Comparison of ENCODE assay signal across 3 worm cellular contexts in the genomic region with DNA sequence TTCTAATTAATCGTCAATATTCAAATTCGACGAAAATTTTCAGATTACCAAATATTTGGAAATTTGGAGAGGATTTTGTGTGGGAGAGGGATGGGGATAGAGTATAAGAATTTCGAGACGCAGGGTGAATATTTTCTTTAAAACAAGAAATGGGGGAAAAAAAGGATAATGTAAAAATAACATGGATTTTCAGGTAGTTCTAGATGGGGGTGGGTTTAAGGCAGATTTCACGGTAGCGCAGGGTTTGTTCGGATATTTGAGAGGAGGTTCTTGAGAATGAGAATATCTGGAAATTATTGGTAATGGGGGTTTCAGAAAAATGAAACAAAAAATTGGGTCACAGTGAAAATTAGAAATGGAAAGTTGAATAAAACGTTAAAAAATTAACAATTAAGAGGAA.
TF ChIP-seq lines count a peak whose summit lies in the region.

No protein-coding gene starts in this region.

TF ChIP-seq in whole organism, L1 larva, 84 proteins besides CTCF, POLR2A, EP300 and RAD21 (continued from another document):
- TF ChIP-seq skn-1 (tag; optimal IDR thresholded peaks at IDR 0.05; lab: Kevin White, UChicago): no peak
- TF ChIP-seq blmp-1 (tag; optimal IDR thresholded peaks at IDR 0.05; lab: Kevin White, UChicago): no peak
- TF ChIP-seq ceh-90 (tag; optimal IDR thresholded peaks at IDR 0.05; lab: Kevin White, UChicago): no peak
- TF ChIP-seq nhr-85 (tag; lab: Kevin White, UChicago): peak; percentile 18
- TF ChIP-seq nhr-11 (tag; optimal IDR thresholded peaks at IDR 0.05; lab: Kevin White, UChicago): no peak
- TF ChIP-seq irx-1 (tag; optimal IDR thresholded peaks at IDR 0.05; lab: Kevin White, UChicago): no peak
- no peak for TF ChIP-seq nhr-12 (tag; optimal IDR thresholded peaks at IDR 0.05; lab: Kevin White, UChicago)
- no peak for TF ChIP-seq pag-3 (tag; optimal IDR thresholded peaks at IDR 0.05; lab: Kevin White, UChicago; ENCODE audit: borderline replicate concordance, insufficient read depth)
- no peak for TF ChIP-seq nhr-84 (tag; optimal IDR thresholded peaks at IDR 0.05; lab: Kevin White, UChicago)
- TF ChIP-seq pax-3 (tag; optimal IDR thresholded peaks at IDR 0.05; lab: Kevin White, UChicago): no peak
- TF ChIP-seq nhr-90 (tag; optimal IDR thresholded peaks at IDR 0.05; lab: Kevin White, UChicago; ENCODE audit: poor library complexity): no peak
- no peak for TF ChIP-seq Y116A8C.19 (tag; optimal IDR thresholded peaks at IDR 0.05; lab: Kevin White, UChicago; ENCODE audit: borderline replicate concordance)

TF ChIP-seq in whole organism, L2 larva, 48 proteins besides CTCF, POLR2A, EP300 and RAD21 (continued from another document):
- no peak for TF ChIP-seq aly-2 (tag; optimal IDR thresholded peaks at IDR 0.05; lab: Kevin White, UChicago)
- no peak for TF ChIP-seq nhr-12 (tag; optimal IDR thresholded peaks at IDR 0.05; lab: Kevin White, UChicago)
- TF ChIP-seq unc-39 (tag; optimal IDR thresholded peaks at IDR 0.05; lab: Kevin White, UChicago): no peak
- peak; percentile 59 for TF ChIP-seq nhr-21 (tag; optimal IDR thresholded peaks at IDR 0.05; lab: Kevin White, UChicago)
- TF ChIP-seq nhr-25 (tag; optimal IDR thresholded peaks at IDR 0.05; lab: Kevin White, UChicago): peak; percentile 57
- no peak for TF ChIP-seq peb-1 (tag; optimal IDR thresholded peaks at IDR 0.05; lab: Kevin White, UChicago)
- no peak for TF ChIP-seq crh-2 (tag; optimal IDR thresholded peaks at IDR 0.05; lab: Kevin White, UChicago)
- no peak for TF ChIP-seq ztf-11 (tag; optimal IDR thresholded peaks at IDR 0.05; lab: Kevin White, UChicago)
- TF ChIP-seq blmp-1 (tag; optimal IDR thresholded peaks at IDR 0.05; lab: Kevin White, UChicago; ENCODE audit: insufficient read depth): no peak
- no peak for TF ChIP-seq gmeb-1 (tag; optimal IDR thresholded peaks at IDR 0.05; lab: Kevin White, UChicago)
TF ChIP-seq in whole organism, L2 larva: peak in this region for 5.

TF ChIP-seq in whole organism, L4 larva, 104 proteins besides CTCF, POLR2A, EP300 and RAD21 (continued from another document):
- TF ChIP-seq nhr-48 (tag; optimal IDR thresholded peaks at IDR 0.05; lab: Kevin White, UChicago) (no peak), ZK337.2 (GFP tag; IDR thresholded peaks at IDR 0.05; lab: Robert Waterston, UW) (no peak), hlh-30 (tag; optimal IDR thresholded peaks at IDR 0.05; lab: Kevin White, UChicago; ENCODE audit: insufficient read depth) (no peak), ceh-32 (tag; optimal IDR thresholded peaks at IDR 0.05; lab: Kevin White, UChicago; ENCODE audit: poor library complexity) (no peak), dmd-6 (GFP tag; IDR thresholded peaks at IDR 0.05; lab: Robert Waterston, UW) (no peak), F44E2.7 (GFP tag; IDR thresholded peaks at IDR 0.05; lab: Robert Waterston, UW) (no peak), fos-1 (tag; optimal IDR thresholded peaks at IDR 0.05; lab: Kevin White, UChicago) (no peak), pha-4 (GFP tag; IDR thresholded peaks at IDR 0.05; lab: Robert Waterston, UW) (no peak), pha-4 (tag; optimal IDR thresholded peaks at IDR 0.05; lab: Kevin White, UChicago) (no peak), zag-1 (tag; optimal IDR thresholded peaks at IDR 0.05; lab: Kevin White, UChicago) (no peak), nhr-25 (tag; optimal IDR thresholded peaks at IDR 0.05; lab: Kevin White, UChicago; ENCODE audit: borderline replicate concordance, insufficient read depth) (no peak), mxl-2 (GFP tag; conservative IDR thresholded peaks at IDR 0.05; lab: Robert Waterston, UW) (no peak; the same call in 1 of the 2 replicates), lin-39 (tag; optimal IDR thresholded peaks at IDR 0.05; lab: Kevin White, UChicago) (no peak), ceh-28 (tag; optimal IDR thresholded peaks at IDR 0.05; lab: Kevin White, UChicago) (no peak), skn-1 (tag; optimal IDR thresholded peaks at IDR 0.05; lab: Kevin White, UChicago) (no peak), daf-19 (GFP tag; conservative IDR thresholded peaks at IDR 0.05; lab: Robert Waterston, UW) (no peak), aha-1 (tag; lab: Kevin White, UChicago) (peak; percentile 87), egl-43 (GFP tag; IDR thresholded peaks at IDR 0.05; lab: Robert Waterston, UW) (no peak), nhr-102 (tag; optimal IDR thresholded peaks at IDR 0.05; lab: Kevin White, UChicago) (no peak), dmd-9 (GFP tag; IDR thresholded peaks at IDR 0.05; lab: Robert Waterston, UW) (no peak), ztf-7 (tag; optimal IDR thresholded peaks at IDR 0.05; lab: Kevin White, UChicago) (no peak), duxl-1 (tag; optimal IDR thresholded peaks at IDR 0.05; lab: Kevin White, UChicago; ENCODE audit: poor library complexity) (peak; percentile 49), unc-130 (GFP tag; optimal IDR thresholded peaks at IDR 0.05; lab: Kevin White, UChicago) (no peak), lin-29 (GFP tag; IDR thresholded peaks at IDR 0.05; lab: Robert Waterston, UW) (no peak), nhr-11 (tag; optimal IDR thresholded peaks at IDR 0.05; lab: Kevin White, UChicago) (no peak), tra-1 (GFP tag; IDR thresholded peaks at IDR 0.05; lab: Robert Waterston, UW) (no peak), zfp-3 (GFP tag; conservative IDR thresholded peaks at IDR 0.05; lab: Robert Waterston, UW) (peak; percentile 22; the same call in 1 of the 2 replicates), Y48G9A.11 (GFP tag; IDR thresholded peaks at IDR 0.05; lab: Robert Waterston, UW) (no peak), sdz-12 (GFP tag; optimal IDR thresholded peaks at IDR 0.05; lab: Kevin White, UChicago) (no peak), nhr-77 (tag; optimal IDR thresholded peaks at IDR 0.05; lab: Kevin White, UChicago) (no peak), ceh-82 (tag; optimal IDR thresholded peaks at IDR 0.05; lab: Kevin White, UChicago) (no peak), ama-1 (optimal IDR thresholded peaks at IDR 0.05; lab: Kevin White, UChicago) (peak; percentile 81), R02D3.7 (tag; optimal IDR thresholded peaks at IDR 0.05; lab: Kevin White, UChicago) (no peak), ces-1 (GFP tag; optimal IDR thresholded peaks at IDR 0.05; lab: Kevin White, UChicago) (no peak), daf-8 (GFP tag; IDR thresholded peaks at IDR 0.05; lab: Robert Waterston, UW) (no peak), ceh-44 (GFP tag; IDR thresholded peaks at IDR 0.05; lab: Robert Waterston, UW) (no peak), spr-3 (GFP tag; optimal IDR thresholded peaks at IDR 0.05; lab: Kevin White, UChicago) (no peak), spr-1 (tag; optimal IDR thresholded peaks at IDR 0.05; lab: Kevin White, UChicago) (peak; percentile 33), zip-2 (tag; optimal IDR thresholded peaks at IDR 0.05; lab: Kevin White, UChicago) (no peak), madf-9 (GFP tag; conservative IDR thresholded peaks at IDR 0.05; lab: Robert Waterston, UW) (no peak), Y5F2A.4 (GFP tag; optimal IDR thresholded peaks at IDR 0.05; lab: Kevin White, UChicago) (no peak), unc-39 (tag; optimal IDR thresholded peaks at IDR 0.05; lab: Kevin White, UChicago) (no peak), mdl-1 (tag; optimal IDR thresholded peaks at IDR 0.05; lab: Kevin White, UChicago) (no peak), mdt-29 (GFP tag; IDR thresholded peaks at IDR 0.05; lab: Robert Waterston, UW) (no peak), snpc-1.2 (GFP tag; IDR thresholded peaks at IDR 0.05; lab: Robert Waterston, UW) (no peak), Y75B8A.6 (GFP tag; IDR thresholded peaks at IDR 0.05; lab: Robert Waterston, UW) (no peak), hlh-11 (tag; optimal IDR thresholded peaks at IDR 0.05; lab: Kevin White, UChicago) (peak; percentile 24), fkh-10 (GFP tag; optimal IDR thresholded peaks at IDR 0.05; lab: Kevin White, UChicago) (no peak), lin-1 (GFP tag; IDR thresholded peaks at IDR 0.05; lab: Robert Waterston, UW) (peak; percentile 29; the same call in 1 of the 2 replicates), nhr-237 (tag; optimal IDR thresholded peaks at IDR 0.05; lab: Kevin White, UChicago) (no peak), D1046.2 (GFP tag; IDR thresholded peaks at IDR 0.05; lab: Robert Waterston, UW) (no peak), nhr-41 (GFP tag; IDR thresholded peaks at IDR 0.05; lab: Robert Waterston, UW) (no peak), F10B5.3 (tag; optimal IDR thresholded peaks at IDR 0.05; lab: Kevin White, UChicago) (no peak), attf-4 (tag; optimal IDR thresholded peaks at IDR 0.05; lab: Kevin White, UChicago) (no peak), daf-16 (GFP tag; optimal IDR thresholded peaks at IDR 0.05; lab: Kevin White, UChicago) (peak in 1 of 2 experiments; percentile 9), daf-16 (tag; optimal IDR thresholded peaks at IDR 0.05; lab: Kevin White, UChicago) (no peak), tag-97 (GFP tag; IDR thresholded peaks at IDR 0.05; lab: Robert Waterston, UW) (no peak), rbr-2 (tag; optimal IDR thresholded peaks at IDR 0.05; lab: Kevin White, UChicago) (no peak), zfp-2 (tag; optimal IDR thresholded peaks at IDR 0.05; lab: Kevin White, UChicago) (no peak), mes-2 (tag; optimal IDR thresholded peaks at IDR 0.05; lab: Kevin White, UChicago; ENCODE audit: poor library complexity, severe bottlenecking) (peak; percentile 44), ceh-20 (GFP tag; IDR thresholded peaks at IDR 0.05; lab: Robert Waterston, UW) (no peak), F49E8.2 (tag; optimal IDR thresholded peaks at IDR 0.05; lab: Kevin White, UChicago; ENCODE audit: borderline replicate concordance) (no peak), gei-8 (GFP tag; optimal IDR thresholded peaks at IDR 0.05; lab: Kevin White, UChicago) (no peak), egl-27 (tag; optimal IDR thresholded peaks at IDR 0.05; lab: Kevin White, UChicago) (no peak), daf-12 (tag; optimal IDR thresholded peaks at IDR 0.05; lab: Kevin White, UChicago) (no peak), nhr-42 (GFP tag; IDR thresholded peaks at IDR 0.05; lab: Robert Waterston, UW) (peak; percentile 70), nhr-28 (tag; optimal IDR thresholded peaks at IDR 0.05; lab: Kevin White, UChicago) (no peak), T20F7.1 (GFP tag; optimal IDR thresholded peaks at IDR 0.05; lab: Kevin White, UChicago) (no peak), nhr-10 (tag; optimal IDR thresholded peaks at IDR 0.05; lab: Kevin White, UChicago) (no peak), dve-1 (tag; optimal IDR thresholded peaks at IDR 0.05; lab: Kevin White, UChicago; ENCODE audit: insufficient read depth) (no peak), pqm-1 (tag; optimal IDR thresholded peaks at IDR 0.05; lab: Kevin White, UChicago) (no peak), lin-38 (GFP tag; IDR thresholded peaks at IDR 0.05; lab: Robert Waterston, UW) (no peak), T26A8.4 (GFP tag; IDR thresholded peaks at IDR 0.05; lab: Robert Waterston, UW) (peak; percentile 21; the same call in 1 of the 2 replicates), set-16 (GFP tag; IDR thresholded peaks at IDR 0.05; lab: Robert Waterston, UW) (no peak), arid-1 (GFP tag; conservative IDR thresholded peaks at IDR 0.05; lab: Robert Waterston, UW) (no peak; the same call in none of the 2 replicates), hif-1 (tag; optimal IDR thresholded peaks at IDR 0.05; lab: Kevin White, UChicago) (no peak), mxl-3 (GFP tag; optimal IDR thresholded peaks at IDR 0.05; lab: Kevin White, UChicago) (no peak), ZK546.5 (tag; optimal IDR thresholded peaks at IDR 0.05; lab: Kevin White, UChicago) (no peak), dmd-8 (GFP tag; IDR thresholded peaks at IDR 0.05; lab: Robert Waterston, UW) (no peak), lim-7 (GFP tag; IDR thresholded peaks at IDR 0.05; lab: Robert Waterston, UW) (peak; percentile 54; the same call in 1 of the 2 replicates), hmg-1.1 (GFP tag; IDR thresholded peaks at IDR 0.05; lab: Robert Waterston, UW) (no peak), vab-7 (GFP tag; IDR thresholded peaks at IDR 0.05; lab: Robert Waterston, UW) (no peak), mep-1 (tag; optimal IDR thresholded peaks at IDR 0.05; lab: Kevin White, UChicago) (peak; percentile 67), snpc-4 (tag; optimal IDR thresholded peaks at IDR 0.05; lab: Kevin White, UChicago) (no peak), saeg-2 (GFP tag; IDR thresholded peaks at IDR 0.05; lab: Robert Waterston, UW) (no peak), php-3 (GFP tag; IDR thresholded peaks at IDR 0.05; lab: Robert Waterston, UW) (0 out of 2 replicates have a peak, but pooled peaks have one; percentile 11), cey-2 (tag; optimal IDR thresholded peaks at IDR 0.05; lab: Kevin White, UChicago; ENCODE audit: borderline replicate concordance, insufficient read depth) (no peak), lin-13 (GFP tag; optimal IDR thresholded peaks at IDR 0.05; lab: Kevin White, UChicago) (no peak), jun-1 (tag; optimal IDR thresholded peaks at IDR 0.05; lab: Kevin White, UChicago) (no peak), ceh-62 (tag; optimal IDR thresholded peaks at IDR 0.05; lab: Kevin White, UChicago) (no peak), F37D6.2 (tag; optimal IDR thresholded peaks at IDR 0.05; lab: Kevin White, UChicago) (no peak), nhr-111 (GFP tag; optimal IDR thresholded peaks at IDR 0.05; lab: Kevin White, UChicago) (no peak)
